Worm (Caenorhabditis elegans) whole organism, late embryonic: ENCODE measurements around the gene let-716.

ENCODE experiments used
- C08G9.2 ChIP-seq: sonication (generic microtip); optimal IDR thresholded peaks from 2 replicates; lab custom pipeline; 2016; ENCODE audit warnings: mild to moderate bottlenecking, missing genetic modification characterization, moderate library complexity, missing compliant biosample characterization
- K02D7.2 ChIP-seq: sonication (generic microtip); optimal IDR thresholded peaks from 2 replicates; lab custom pipeline; 2017; ENCODE audit warnings: mild to moderate bottlenecking, missing genetic modification characterization, missing compliant biosample characterization
- T23F11.4 ChIP-seq: fragments of 200-800 bp; sonication (Bioruptor generic); optimal IDR thresholded peaks from 2 replicates; lab custom pipeline; 2018; ENCODE audit warnings: mild to moderate bottlenecking, missing genetic modification characterization, missing compliant biosample characterization
- ama-1 ChIP-seq: fragments of 150-350 bp; optimal IDR thresholded peaks from 2 replicates; lab custom pipeline; 2014
- ceh-18 ChIP-seq: sonication (generic microtip); optimal IDR thresholded peaks from 2 replicates; lab custom pipeline; 2016; ENCODE audit warnings: missing genetic modification characterization, missing compliant biosample characterization
- ceh-19 ChIP-seq: fragments of 200-800 bp; sonication (Bioruptor generic); optimal IDR thresholded peaks from 2 replicates; lab custom pipeline; 2018; ENCODE audit warnings: mild to moderate bottlenecking, missing genetic modification characterization, missing compliant biosample characterization
- ceh-2 ChIP-seq: sonication (generic microtip); optimal IDR thresholded peaks from 2 replicates; lab custom pipeline; 2016; ENCODE audit warnings: missing genotype, missing genetic modification characterization, missing compliant biosample characterization
- ceh-24 ChIP-seq: sonication (generic microtip); optimal IDR thresholded peaks from 2 replicates; lab custom pipeline; 2016; ENCODE audit warnings: mild to moderate bottlenecking, missing genetic modification characterization, missing compliant biosample characterization
- ceh-30 ChIP-seq: fragments of 150-350 bp; optimal IDR thresholded peaks from 2 replicates; lab custom pipeline; 2014; ENCODE audit warnings: missing biosample characterization, missing genetic modification characterization
- ceh-31 ChIP-seq: sonication (generic microtip); optimal IDR thresholded peaks from 2 replicates; lab custom pipeline; 2016; ENCODE audit warnings: missing genetic modification characterization, missing compliant biosample characterization
- ceh-34 ChIP-seq: sonication (generic microtip); optimal IDR thresholded peaks from 2 replicates; lab custom pipeline; 2016; ENCODE audit warnings: mild to moderate bottlenecking, missing genetic modification characterization, missing compliant biosample characterization
- ceh-48 ChIP-seq: sonication (generic microtip); optimal IDR thresholded peaks from 2 replicates; lab custom pipeline; 2016; ENCODE audit warnings: missing genetic modification characterization, inconsistent platforms, missing compliant biosample characterization
- ceh-6 ChIP-seq: fragments of 200-800 bp; sonication (Bioruptor generic); optimal IDR thresholded peaks from 2 replicates; lab custom pipeline; 2018; ENCODE audit warnings: mild to moderate bottlenecking, missing genetic modification characterization, missing compliant biosample characterization
- ceh-9 ChIP-seq: sonication (generic microtip); optimal IDR thresholded peaks from 2 replicates; lab custom pipeline; 2016; ENCODE audit warnings: mild to moderate bottlenecking, missing genetic modification characterization, inconsistent platforms, missing compliant biosample characterization
- dmd-4 ChIP-seq: sonication (generic microtip); optimal IDR thresholded peaks from 2 replicates; lab custom pipeline; 2016; ENCODE audit warnings: borderline replicate concordance, missing genetic modification characterization, missing compliant biosample characterization
- dve-1 ChIP-seq: sonication (generic microtip); optimal IDR thresholded peaks from 2 replicates; lab custom pipeline; 2017; ENCODE audit warnings: antibody characterized with exemption, mild to moderate bottlenecking, missing genetic modification characterization, missing compliant biosample characterization
- elt-2 ChIP-seq: sonication (generic microtip); optimal IDR thresholded peaks from 2 replicates; lab custom pipeline; 2016; ENCODE audit warnings: missing genetic modification reagents, missing genetic modification characterization, missing compliant biosample characterization
- ets-4 ChIP-seq: sonication (generic microtip); optimal IDR thresholded peaks from 2 replicates; lab custom pipeline; 2016; ENCODE audit warnings: missing genetic modification characterization, missing compliant biosample characterization
- fkh-10 ChIP-seq: fragments of 150-350 bp; optimal IDR thresholded peaks from 2 replicates; lab custom pipeline; 2014; ENCODE audit warnings: missing biosample characterization, missing genetic modification reagents, missing genetic modification characterization
- fkh-6 ChIP-seq: sonication (generic microtip); optimal IDR thresholded peaks from 2 replicates; lab custom pipeline; 2016; ENCODE audit warnings: missing genetic modification characterization, missing compliant biosample characterization
- hlh-13 ChIP-seq: fragments of 200-800 bp; sonication (Bioruptor generic); optimal IDR thresholded peaks from 2 replicates; lab custom pipeline; 2018; ENCODE audit warnings: mild to moderate bottlenecking, missing genetic modification characterization, missing compliant biosample characterization
- hlh-15 ChIP-seq: sonication (generic microtip); optimal IDR thresholded peaks from 2 replicates; lab custom pipeline; 2016; ENCODE audit warnings: missing genetic modification characterization, missing compliant biosample characterization
- hlh-30 ChIP-seq: sonication (generic microtip); optimal IDR thresholded peaks from 2 replicates; lab custom pipeline; 2017; ENCODE audit warnings: antibody characterized with exemption, missing genetic modification characterization, missing compliant biosample characterization; ENCODE audit not compliant: insufficient read depth
- hlh-8 ChIP-seq: sonication (generic microtip); optimal IDR thresholded peaks from 2 replicates; lab custom pipeline; 2016; ENCODE audit warnings: missing genotype, missing genetic modification characterization, missing compliant biosample characterization
- lin-11 ChIP-seq: fragments of 200-800 bp; sonication (Bioruptor generic); optimal IDR thresholded peaks from 2 replicates; lab custom pipeline; 2018; ENCODE audit warnings: mild to moderate bottlenecking, missing genetic modification characterization, missing compliant biosample characterization
- madf-2 ChIP-seq: sonication (generic microtip); optimal IDR thresholded peaks from 2 replicates; lab custom pipeline; 2017; ENCODE audit warnings: missing genetic modification characterization, missing compliant biosample characterization
- nfya-1 ChIP-seq: sonication (generic microtip); optimal IDR thresholded peaks from 2 replicates; lab custom pipeline; 2017; ENCODE audit warnings: missing genetic modification characterization, mild to moderate bottlenecking, missing compliant biosample characterization, antibody characterized with exemption, moderate library complexity
- odd-2 ChIP-seq: sonication (generic microtip); optimal IDR thresholded peaks from 2 replicates; lab custom pipeline; 2017; ENCODE audit warnings: antibody characterized with exemption, mild to moderate bottlenecking, missing genetic modification characterization, missing compliant biosample characterization
- pag-3 ChIP-seq: sonication (generic microtip); optimal IDR thresholded peaks from 2 replicates; lab custom pipeline; 2016; ENCODE audit warnings: missing compliant biosample characterization, missing genetic modification characterization, borderline replicate concordance
- pat-9 ChIP-seq: fragments of 200-800 bp; sonication (Bioruptor generic); optimal IDR thresholded peaks from 2 replicates; lab custom pipeline; 2018; ENCODE audit warnings: mild to moderate bottlenecking, missing genetic modification characterization, moderate library complexity, missing compliant biosample characterization
- pha-2 ChIP-seq: sonication (generic microtip); optimal IDR thresholded peaks from 2 replicates; lab custom pipeline; 2017; ENCODE audit warnings: mild to moderate bottlenecking, missing genetic modification characterization, missing compliant biosample characterization
- rnt-1 ChIP-seq: sonication (generic microtip); optimal IDR thresholded peaks from 2 replicates; lab custom pipeline; 2016; ENCODE audit warnings: missing genetic modification characterization, missing compliant biosample characterization
- sox-2 ChIP-seq: fragments of 200-800 bp; sonication (Bioruptor generic); IDR thresholded peaks from 2 replicates; pipeline ENCODE4 v1.3.6; 2022; ENCODE audit warnings: missing genetic modification reagents, missing genetic modification characterization, missing compliant biosample characterization
- sox-4 ChIP-seq: sonication (generic microtip); optimal IDR thresholded peaks from 2 replicates; lab custom pipeline; 2017; ENCODE audit warnings: mild to moderate bottlenecking, missing genetic modification characterization, inconsistent platforms, missing compliant biosample characterization
- syd-9 ChIP-seq: sonication (generic microtip); optimal IDR thresholded peaks from 2 replicates; lab custom pipeline; 2016; ENCODE audit warnings: mild to moderate bottlenecking, missing genetic modification characterization, moderate library complexity, missing compliant biosample characterization
- tbx-2 ChIP-seq: sonication (generic microtip); optimal IDR thresholded peaks from 2 replicates; lab custom pipeline; 2016; ENCODE audit warnings: missing genetic modification characterization, missing compliant biosample characterization
- ttx-3 ChIP-seq: sonication (generic microtip); optimal IDR thresholded peaks from 2 replicates; lab custom pipeline; 2016; ENCODE audit warnings: missing genetic modification reagents, missing genetic modification characterization, missing compliant biosample characterization
- unc-42 ChIP-seq: sonication (generic microtip); optimal IDR thresholded peaks from 2 replicates; lab custom pipeline; 2016; ENCODE audit warnings: missing genotype, missing genetic modification characterization, missing compliant biosample characterization
- unc-55 ChIP-seq: sonication (generic microtip); optimal IDR thresholded peaks from 2 replicates; lab custom pipeline; 2017; ENCODE audit warnings: missing biosample characterization, missing genetic modification reagents, missing genetic modification characterization
- unc-86 ChIP-seq: sonication (generic microtip); optimal IDR thresholded peaks from 2 replicates; lab custom pipeline; 2016; ENCODE audit warnings: missing genetic modification characterization, missing compliant biosample characterization
- zip-5 ChIP-seq: sonication (generic microtip); optimal IDR thresholded peaks from 2 replicates; lab custom pipeline; 2016; ENCODE audit warnings: missing genetic modification characterization, missing compliant biosample characterization
- ztf-16 ChIP-seq: sonication (generic microtip); optimal IDR thresholded peaks from 2 replicates; lab custom pipeline; 2017; ENCODE audit warnings: missing genetic modification characterization, missing compliant biosample characterization

Gene let-716

DNA sequence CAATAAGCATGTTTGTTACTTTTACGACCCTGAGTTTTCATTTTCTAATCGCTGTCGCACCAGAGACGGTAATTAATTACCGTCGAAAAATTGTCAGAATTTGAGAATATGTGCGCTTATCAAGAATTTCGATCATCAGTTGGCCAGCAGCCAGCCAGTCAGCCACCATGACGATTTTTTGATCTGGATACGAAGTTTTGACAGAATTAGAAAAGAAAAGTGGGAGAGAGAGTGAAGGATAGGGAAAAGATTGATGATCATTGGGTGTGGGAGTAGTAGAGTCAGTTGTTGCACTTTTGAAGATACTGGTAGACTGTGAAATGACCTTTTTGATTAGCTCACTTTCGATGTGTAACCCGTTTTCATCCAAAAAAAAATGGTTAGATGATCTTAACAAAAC lies 19.0 kb upstream of the let-716 start:
- no peak for TF ChIP-seq odd-2 (tag; lab: Kevin White, UChicago)
- peak; percentile 21 for TF ChIP-seq ceh-18 (tag; lab: Kevin White, UChicago)

DNA sequence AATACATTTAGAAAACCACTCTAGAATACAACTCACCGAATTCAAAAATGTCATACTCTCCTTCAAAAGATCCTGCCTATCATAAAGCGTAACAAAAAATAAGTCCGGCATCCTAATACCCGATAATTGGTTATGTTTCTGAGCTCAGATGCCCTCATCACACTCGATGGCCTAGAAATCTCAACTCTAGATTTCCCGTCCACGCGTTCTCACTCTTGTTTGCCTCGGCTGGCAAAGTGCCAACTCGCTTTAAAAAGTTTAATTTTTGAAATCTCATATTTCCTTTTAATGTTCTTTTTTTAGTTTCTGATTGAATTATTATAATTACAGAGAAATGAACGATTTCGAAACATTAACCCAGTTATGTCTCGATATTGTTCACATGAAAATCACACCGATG lies 15.6 kb upstream of the let-716 start, which contains the start of the genes C56G2.15 and thoc-2:
C56G2.15 (minus strand) TSS at position 188 of the 400 bp plus-strand sequence.
thoc-2 (plus strand) TSS at position 331 of the 400 bp plus-strand sequence.
- TF ChIP-seq ttx-3 (tag; lab: Kevin White, UChicago) (no peak), ztf-16 (tag; lab: Kevin White, UChicago) (no peak), hlh-15 (tag; lab: Kevin White, UChicago) (no peak), lin-11 (tag; lab: Kevin White, UChicago) (no peak), ceh-9 (no peak), ceh-34 (no peak), nfya-1 (tag; lab: Kevin White, UChicago) (no peak), ceh-2 (tag; lab: Kevin White, UChicago) (peak; percentile 10), tbx-2 (tag; lab: Kevin White, UChicago) (peak; percentile 51), unc-86 (tag; lab: Kevin White, UChicago) (no peak), odd-2 (tag; lab: Kevin White, UChicago) (no peak), ceh-31 (tag; lab: Kevin White, UChicago) (peak; percentile 51), fkh-10 (GFP tag; lab: Kevin White, UChicago) (no peak), hlh-8 (tag; lab: Kevin White, UChicago) (no peak), madf-2 (tag; lab: Kevin White, UChicago) (no peak), fkh-6 (tag; lab: Kevin White, UChicago) (no peak), zip-5 (tag; lab: Kevin White, UChicago) (no peak), C08G9.2 (tag; lab: Kevin White, UChicago) (peak; percentile 38), ceh-24 (tag; lab: Kevin White, UChicago) (no peak), K02D7.2 (no peak), syd-9 (no peak)

DNA sequence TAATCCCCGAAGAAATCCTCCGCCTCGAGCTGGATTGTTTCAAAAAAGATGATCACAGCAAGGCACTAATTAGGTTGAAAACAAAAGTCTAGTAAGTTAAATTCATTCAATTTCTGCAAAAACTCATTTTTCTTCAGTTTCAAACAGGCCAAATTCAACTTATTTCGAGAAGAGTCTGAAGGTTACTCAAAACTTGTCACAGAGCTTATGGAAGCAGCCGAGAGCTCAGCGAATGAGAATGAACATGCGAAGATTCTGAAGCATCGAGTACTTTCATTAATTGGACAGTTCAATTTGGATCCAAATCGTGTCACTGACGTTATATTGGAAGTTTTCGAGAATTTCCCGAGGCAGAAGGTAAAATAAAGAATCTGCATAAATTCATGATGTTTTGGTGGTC lies 14.8 kb upstream of the let-716 start:
- TF ChIP-seq dmd-4 (tag; lab: Kevin White, UChicago): no peak
- no peak for TF ChIP-seq hlh-30
- TF ChIP-seq rnt-1 (tag; lab: Kevin White, UChicago): no peak
- no peak for TF ChIP-seq ama-1 (lab: Kevin White, UChicago)
- TF ChIP-seq, all 69 proteins: peak for 0

DNA sequence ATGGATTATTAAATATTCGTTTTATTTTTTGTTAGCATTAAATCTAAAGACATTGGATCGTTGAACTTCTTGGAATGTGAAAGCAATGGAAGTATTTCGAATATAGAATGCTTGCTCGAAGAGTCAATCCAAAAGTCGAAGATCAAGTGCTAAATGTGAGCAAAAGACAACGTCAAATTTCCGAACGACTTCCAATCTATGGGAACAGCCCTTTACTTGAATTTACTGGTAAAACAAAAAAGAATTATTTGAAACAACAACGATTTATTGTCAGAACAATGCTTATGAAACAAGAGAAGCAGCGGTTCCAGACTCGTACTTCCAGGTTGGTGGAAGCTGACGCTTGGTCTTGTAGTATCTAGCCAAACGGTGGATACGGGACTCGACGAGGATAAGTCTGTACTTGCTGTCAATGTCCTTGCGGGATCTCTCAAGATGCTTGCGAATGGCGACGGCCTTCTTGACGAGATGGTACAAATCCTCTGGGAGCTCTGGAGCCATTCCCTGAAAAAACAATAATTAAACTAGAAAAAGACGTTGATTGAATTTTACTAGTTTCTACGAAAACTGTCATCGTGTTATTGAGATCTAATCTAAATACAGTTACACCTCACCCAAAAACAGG lies 9.4 kb upstream of the let-716 start:
- TF ChIP-seq ets-4 (tag; lab: Kevin White, UChicago) (no peak), madf-2 (tag; lab: Kevin White, UChicago) (no peak), ama-1 (lab: Kevin White, UChicago) (peak; percentile 17)
- TF ChIP-seq, all 69 proteins: peak for 1

DNA sequence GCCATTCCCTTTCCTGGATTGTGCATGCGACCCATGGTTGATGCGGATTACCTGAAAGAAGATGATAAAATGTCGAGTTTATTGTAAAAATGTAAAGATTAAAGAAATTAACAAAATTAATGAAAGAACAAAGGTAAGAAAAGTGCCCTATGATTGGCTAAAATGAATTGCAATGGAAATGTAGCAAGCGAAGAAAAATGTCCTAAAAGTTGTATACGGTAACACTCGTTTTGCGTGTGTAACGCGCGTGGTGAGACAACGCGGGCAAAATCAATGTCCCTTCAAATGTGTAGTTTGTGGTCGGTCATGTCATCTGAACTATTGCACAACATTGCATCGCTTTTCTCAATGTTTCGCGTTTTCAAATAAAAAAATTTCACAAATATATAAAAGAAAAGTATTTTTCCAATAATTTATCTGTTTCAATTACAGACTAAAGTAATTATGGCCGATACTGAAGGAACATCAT lies 8.4 kb upstream of the let-716 start, which contains the start of the genes rps-13 and nfx-1:
rps-13 (minus strand) TSS at position 51 of the 469 bp plus-strand sequence.
nfx-1 (plus strand) TSS at position 433 of the 469 bp plus-strand sequence.
- no peak for TF ChIP-seq pat-9
- no peak for TF ChIP-seq hlh-13 (GFP tag; lab: Kevin White, UChicago)
- peak; percentile 87 for TF ChIP-seq ceh-30 (tag; lab: Kevin White, UChicago)
- peak; percentile 36 for TF ChIP-seq elt-2 (tag; lab: Kevin White, UChicago)
- TF ChIP-seq sox-2 (GFP tag; lab: Robert Waterston, UW): no peak
- TF ChIP-seq ceh-18 (tag; lab: Kevin White, UChicago): peak; percentile 50
- TF ChIP-seq ceh-6 (GFP tag; lab: Kevin White, UChicago): no peak
- no peak for TF ChIP-seq odd-2 (tag; lab: Kevin White, UChicago)
- TF ChIP-seq hlh-30: peak; percentile 78
- peak; percentile 93 for TF ChIP-seq nfya-1 (tag; lab: Kevin White, UChicago)
- no peak for TF ChIP-seq T23F11.4 (GFP tag; lab: Kevin White, UChicago)
- TF ChIP-seq pha-2 (tag; lab: Kevin White, UChicago): no peak
- TF ChIP-seq madf-2 (tag; lab: Kevin White, UChicago): no peak
- no peak for TF ChIP-seq pag-3 (tag; lab: Kevin White, UChicago)
- no peak for TF ChIP-seq unc-86 (tag; lab: Kevin White, UChicago)
- peak; percentile 14 for TF ChIP-seq dve-1 (tag; lab: Kevin White, UChicago)
- TF ChIP-seq tbx-2 (tag; lab: Kevin White, UChicago): peak; percentile 46
- TF ChIP-seq unc-55 (GFP tag; lab: Kevin White, UChicago): peak; percentile 57
- TF ChIP-seq ceh-19 (GFP tag; lab: Kevin White, UChicago): no peak
- peak; percentile 10 for TF ChIP-seq ceh-2 (tag; lab: Kevin White, UChicago)
- TF ChIP-seq unc-42 (tag; lab: Kevin White, UChicago): peak; percentile 38
- no peak for TF ChIP-seq hlh-15 (tag; lab: Kevin White, UChicago)
- peak; percentile 25 for TF ChIP-seq ets-4 (tag; lab: Kevin White, UChicago)
- peak; percentile 66 for TF ChIP-seq rnt-1 (tag; lab: Kevin White, UChicago)
- peak; percentile 50 for TF ChIP-seq ceh-48
- TF ChIP-seq sox-4: no peak
